Worm (Caenorhabditis elegans) whole organism, L3 larva: Measurements from ENCODE around the gene oops-1.

Experiments
- R02D3.7 ChIP-seq: fragments of 150-350 bp; optimal IDR thresholded peaks from 2 replicates; lab custom pipeline; 2014; ENCODE audit warnings: missing biosample characterization, missing genetic modification characterization
- ZK546.5 ChIP-seq: sonication (generic microtip); optimal IDR thresholded peaks from 2 replicates; lab custom pipeline; 2017; ENCODE audit warnings: missing biosample characterization, missing genetic modification characterization
- ama-1 ChIP-seq: fragments of 150-350 bp; optimal IDR thresholded peaks from 2 replicates; lab custom pipeline; 2018
- ceh-16 ChIP-seq: sonication (generic microtip); optimal IDR thresholded peaks from 2 replicates; lab custom pipeline; 2017; ENCODE audit warnings: missing biosample characterization, missing genetic modification characterization
- ceh-28 ChIP-seq: fragments of 150-350 bp; optimal IDR thresholded peaks from 2 replicates; lab custom pipeline; 2014; ENCODE audit warnings: missing biosample characterization, missing genetic modification reagents, missing genetic modification characterization
- ceh-82 ChIP-seq: fragments of 150-350 bp; optimal IDR thresholded peaks from 2 replicates; lab custom pipeline; 2014; ENCODE audit warnings: missing biosample characterization, missing genetic modification characterization
- ceh-9 ChIP-seq: sonication (generic microtip); optimal IDR thresholded peaks from 2 replicates; lab custom pipeline; 2018; ENCODE audit warnings: missing biosample characterization, missing genetic modification characterization
- daf-12 ChIP-seq: fragments of 150-350 bp; optimal IDR thresholded peaks from 2 replicates; lab custom pipeline; 2014; ENCODE audit warnings: missing biosample characterization, missing genetic modification reagents, missing genetic modification characterization
- egl-5 ChIP-seq: fragments of 150-350 bp; optimal IDR thresholded peaks from 2 replicates; lab custom pipeline; 2017; ENCODE audit warnings: missing biosample characterization, missing genetic modification reagents, missing genetic modification characterization, inconsistent platforms
- elt-1 ChIP-seq: fragments of 150-350 bp; optimal IDR thresholded peaks from 2 replicates; lab custom pipeline; 2014; ENCODE audit warnings: missing biosample characterization, missing genetic modification characterization
- elt-2 ChIP-seq: sonication (generic microtip); optimal IDR thresholded peaks from 2 replicates; lab custom pipeline; 2016; ENCODE audit warnings: missing genetic modification reagents, mild to moderate bottlenecking, missing genetic modification characterization, missing compliant biosample characterization
- elt-3 ChIP-seq, 3 experiments: fragments of 150-350 bp in 1 of 3; sonication (generic microtip) in 2 of 3; optimal IDR thresholded peaks; 2 replicates in 2 of 3; 4 replicates in 1 of 3; lab custom pipeline; 2014 to 2017; ENCODE audit warnings: missing biosample characterization in 3 of 3, missing genetic modification characterization in 3 of 3
- eor-1 ChIP-seq, 2 experiments: fragments of 150-350 bp; optimal IDR thresholded peaks; 2 replicates each; lab custom pipeline; 2014 to 2018; ENCODE audit warnings: missing biosample characterization in 2 of 2, missing genetic modification characterization in 2 of 2
- fkh-10 ChIP-seq: sonication (generic microtip); optimal IDR thresholded peaks from 2 replicates; lab custom pipeline; 2017; ENCODE audit warnings: missing biosample characterization, missing genetic modification reagents, missing genetic modification characterization
- fos-1 ChIP-seq: fragments of 150-350 bp; optimal IDR thresholded peaks from 2 replicates; lab custom pipeline; 2014; ENCODE audit warnings: missing biosample characterization, missing genetic modification characterization
- hmg-11 ChIP-seq: sonication (generic microtip); optimal IDR thresholded peaks from 2 replicates; lab custom pipeline; 2016; ENCODE audit warnings: missing genetic modification characterization, missing compliant biosample characterization
- jun-1 ChIP-seq: fragments of 150-350 bp; optimal IDR thresholded peaks from 2 replicates; lab custom pipeline; 2014; ENCODE audit warnings: missing biosample characterization, missing genetic modification reagents, missing genetic modification characterization
- lin-15B ChIP-seq: fragments of 150-350 bp; optimal IDR thresholded peaks from 2 replicates; lab custom pipeline; 2014; ENCODE audit warnings: missing biosample characterization, missing genetic modification characterization
- lin-39 ChIP-seq: fragments of 150-350 bp; optimal IDR thresholded peaks from 2 replicates; lab custom pipeline; 2018; ENCODE audit warnings: missing biosample characterization, missing genetic modification reagents, missing genetic modification characterization
- lsy-12 ChIP-seq: sonication (generic microtip); optimal IDR thresholded peaks from 2 replicates; lab custom pipeline; 2016; ENCODE audit warnings: mild to moderate bottlenecking, missing genetic modification characterization, missing compliant biosample characterization
- mml-1 ChIP-seq: fragments of 150-350 bp; sonication (generic microtip); optimal IDR thresholded peaks from 3 replicates; lab custom pipeline; 2014; ENCODE audit warnings: missing biosample characterization, missing genetic modification characterization
- nfya-1 ChIP-seq: sonication (generic microtip); optimal IDR thresholded peaks from 2 replicates; lab custom pipeline; 2017; ENCODE audit warnings: missing genetic modification characterization, mild to moderate bottlenecking, missing compliant biosample characterization, antibody characterized with exemption, moderate library complexity; ENCODE audit not compliant: insufficient read depth
- nhr-11 ChIP-seq: fragments of 150-350 bp; optimal IDR thresholded peaks from 2 replicates; lab custom pipeline; 2014; ENCODE audit warnings: missing biosample characterization, missing genetic modification characterization
- nhr-12 ChIP-seq: fragments of 150-350 bp; optimal IDR thresholded peaks from 2 replicates; lab custom pipeline; 2014; ENCODE audit warnings: missing biosample characterization, missing genetic modification characterization
- nhr-28 ChIP-seq: fragments of 150-350 bp; optimal IDR thresholded peaks from 2 replicates; lab custom pipeline; 2014; ENCODE audit warnings: missing biosample characterization, missing genetic modification characterization
- nhr-76 ChIP-seq: fragments of 150-350 bp; sonication (generic microtip); optimal IDR thresholded peaks from 5 replicates; lab custom pipeline; 2014; ENCODE audit warnings: missing biosample characterization, missing genetic modification characterization
- nhr-77 ChIP-seq: fragments of 150-350 bp; optimal IDR thresholded peaks from 2 replicates; lab custom pipeline; 2014; ENCODE audit warnings: missing biosample characterization, missing genetic modification characterization
- pha-4 ChIP-seq: fragments of 150-350 bp; optimal IDR thresholded peaks from 2 replicates; lab custom pipeline; 2014; ENCODE audit warnings: missing biosample characterization, missing genetic modification reagents, missing genetic modification characterization
- pqm-1 ChIP-seq: fragments of 150-350 bp; optimal IDR thresholded peaks from 2 replicates; lab custom pipeline; 2017; ENCODE audit warnings: missing biosample characterization, missing genetic modification characterization, inconsistent platforms
- snpc-4 ChIP-seq: fragments of 150-350 bp; optimal IDR thresholded peaks from 2 replicates; lab custom pipeline; 2014; ENCODE audit warnings: missing biosample characterization, missing genetic modification characterization
- unc-39 ChIP-seq: sonication (generic microtip); optimal IDR thresholded peaks from 4 replicates; lab custom pipeline; 2017; ENCODE audit warnings: missing biosample characterization, missing genetic modification characterization
- unc-62 ChIP-seq: fragments of 150-350 bp; sonication (generic microtip); optimal IDR thresholded peaks from 4 replicates; lab custom pipeline; 2014; ENCODE audit warnings: missing biosample characterization, missing genetic modification reagents, missing genetic modification characterization
- zag-1 ChIP-seq: fragments of 150-350 bp; optimal IDR thresholded peaks from 2 replicates; lab custom pipeline; 2014; ENCODE audit warnings: missing biosample characterization, missing genetic modification characterization
- ztf-11 ChIP-seq: fragments of 150-350 bp; optimal IDR thresholded peaks from 2 replicates; lab custom pipeline; 2014; ENCODE audit warnings: missing biosample characterization, missing genetic modification characterization
- ztf-4 ChIP-seq: fragments of 150-350 bp; optimal IDR thresholded peaks from 2 replicates; lab custom pipeline; 2014; ENCODE audit warnings: missing biosample characterization, missing genetic modification characterization

The oops-1 gene

ce11 chrIV:5806909-5807308 is 7.0 kb downstream of the oops-1 start, which contains the start of gene lntl-1:
TSS of gene lntl-1 (minus strand) at chrIV:5807093.
- TF ChIP-seq hmg-11 (tag; lab: Kevin White, UChicago), result peak; percentile 25
- peak; percentile 96 for TF ChIP-seq nfya-1
- no peak for TF ChIP-seq nhr-11 (tag; lab: Kevin White, UChicago)

ce11 chrIV:5806348-5806747 is 7.6 kb downstream of the oops-1 start:
- TF ChIP-seq fkh-10 (no peak), pha-4 (tag; lab: Kevin White, UChicago) (peak; percentile 20), ama-1 (lab: Kevin White, UChicago) (no peak)
- TF ChIP-seq, all 47 proteins: peak for 1

- TF ChIP-seq nfya-1 (peak; percentile 95), elt-3 (tag; optimal IDR thresholded peaks at IDR 0.05; lab: Kevin White, UChicago) (no peak), ceh-28 (tag; lab: Kevin White, UChicago) (peak; percentile 32), ZK546.5 (tag; lab: Kevin White, UChicago) (no peak), jun-1 (peak; percentile 57), pqm-1 (tag; lab: Kevin White, UChicago) (no peak), fkh-10 (peak; percentile 42), unc-62 (GFP tag; lab: Kevin White, UChicago) (peak; percentile 8), ceh-16 (tag; lab: Kevin White, UChicago) (no peak), nhr-12 (tag; lab: Kevin White, UChicago) (no peak), hmg-11 (tag; lab: Kevin White, UChicago) (peak; percentile 67), lsy-12 (tag; lab: Kevin White, UChicago) (peak; percentile 63), lin-15B (tag; lab: Kevin White, UChicago) (peak; percentile 18), unc-39 (tag; lab: Kevin White, UChicago) (no peak), pha-4 (tag; lab: Kevin White, UChicago) (peak; percentile 30), daf-12 (tag; lab: Kevin White, UChicago) (no peak), lin-39 (tag; lab: Kevin White, UChicago) (peak; percentile 63)
- TF ChIP-seq, all 47 proteins: peak for 10
Observed at ce11 chrIV:5805477-5805876, 8.5 kb downstream of the oops-1 start.

- TF ChIP-seq snpc-4 (tag; lab: Kevin White, UChicago) (no peak), ceh-82 (no peak), fos-1 (tag; lab: Kevin White, UChicago) (no peak), nhr-76 (tag; lab: Kevin White, UChicago) (no peak), ztf-11 (tag; lab: Kevin White, UChicago) (no peak), ztf-4 (no peak), pha-4 (tag; lab: Kevin White, UChicago) (no peak), zag-1 (tag; lab: Kevin White, UChicago) (no peak), pqm-1 (tag; lab: Kevin White, UChicago) (no peak), ceh-9 (no peak), ZK546.5 (tag; lab: Kevin White, UChicago) (no peak), lin-39 (tag; lab: Kevin White, UChicago) (no peak), elt-1 (no peak)
Observed at ce11 chrIV:5803510-5804013, 10.4 kb downstream of the oops-1 start.

ce11 chrIV:5799577-5799976 is 14.4 kb downstream of the oops-1 start:
- TF ChIP-seq ztf-4 (no peak), nhr-77 (no peak), ama-1 (lab: Kevin White, UChicago) (no peak), lsy-12 (tag; lab: Kevin White, UChicago) (no peak), elt-2 (tag; lab: Kevin White, UChicago) (no peak), ceh-9 (no peak), lin-39 (tag; lab: Kevin White, UChicago) (no peak)

ce11 chrIV:5797153-5797552 is 16.8 kb downstream of the oops-1 start, which contains the start of gene C31H1.1:
TSS of gene C31H1.1 (plus strand) at chrIV:5797453.
- TF ChIP-seq nhr-28 (tag; lab: Kevin White, UChicago) (no peak), nhr-77 (no peak), jun-1 (no peak), nhr-11 (tag; lab: Kevin White, UChicago) (no peak), elt-3 (tag; optimal IDR thresholded peaks at IDR 0.05; lab: Kevin White, UChicago) (no peak), ztf-4 (no peak), ZK546.5 (tag; lab: Kevin White, UChicago) (no peak), ceh-9 (no peak), eor-1 (tag; optimal IDR thresholded peaks at IDR 0.05; lab: Kevin White, UChicago) (no peak), R02D3.7 (no peak), mml-1 (tag; lab: Kevin White, UChicago) (no peak), pqm-1 (tag; lab: Kevin White, UChicago) (no peak), unc-39 (tag; lab: Kevin White, UChicago) (no peak), egl-5 (tag; lab: Kevin White, UChicago) (no peak)
